Worm (Caenorhabditis elegans): Measurements from ENCODE around the gene K02D10.1.

K02D10.1 gene

ce11 chrIII:8744765-8745164 is 24.6 kb upstream of the K02D10.1 start:
- TF ChIP-seq lin-40 (tag; optimal IDR thresholded peaks at IDR 0.05) (no peak), ama-1 (optimal IDR thresholded peaks at IDR 0.05) (no peak), ama-1 (GFP tag; optimal IDR thresholded peaks at IDR 0.05) (no peak), Y95B8A.8 (GFP tag; IDR thresholded peaks at IDR 0.05) (no peak), atf-7 (tag; optimal IDR thresholded peaks at IDR 0.05) (no peak), repo-1 (tag; optimal IDR thresholded peaks at IDR 0.05) (no peak), sea-2 (GFP tag; IDR thresholded peaks at IDR 0.05) (no peak), Y67H2A.10 (GFP tag; conservative IDR thresholded peaks at IDR 0.05) (no peak), aptf-3 (GFP tag; IDR thresholded peaks at IDR 0.05) (no peak), B0019.2 (GFP tag; conservative IDR thresholded peaks at IDR 0.05) (no peak), B0035.1 (tag; optimal IDR thresholded peaks at IDR 0.05) (no peak), snpc-4 (GFP tag; optimal IDR thresholded peaks at IDR 0.05) (no peak), snpc-4 (tag; optimal IDR thresholded peaks at IDR 0.05) (no peak)

- TF ChIP-seq pha-4 (tag; optimal IDR thresholded peaks at IDR 0.05) (no peak), unc-62 (GFP tag; optimal IDR thresholded peaks at IDR 0.05) (no peak), mel-28 (tag; optimal IDR thresholded peaks at IDR 0.05; ENCODE audit: borderline replicate concordance) (no peak), attf-6 (GFP tag; IDR thresholded peaks at IDR 0.05) (no peak), lin-26 (GFP tag; IDR thresholded peaks at IDR 0.05) (no peak), rec-8 (tag; optimal IDR thresholded peaks at IDR 0.05) (no peak), athp-1 (tag; optimal IDR thresholded peaks at IDR 0.05) (no peak), B0261.1 (tag; optimal IDR thresholded peaks at IDR 0.05) (no peak), F39B2.1 (GFP tag; IDR thresholded peaks at IDR 0.05) (no peak), repo-1 (tag; optimal IDR thresholded peaks at IDR 0.05) (no peak)
Observed at ce11 chrIII:8745214-8745613, 24.1 kb upstream of the K02D10.1 start.

ce11 chrIII:8748620-8749019 is 20.7 kb upstream of the K02D10.1 start:
- peak; percentile 70 for TF ChIP-seq nhr-80 (tag; optimal IDR thresholded peaks at IDR 0.05)
- no peak for TF ChIP-seq mxl-1 (tag; optimal IDR thresholded peaks at IDR 0.05)
- no peak for TF ChIP-seq madf-10 (tag; optimal IDR thresholded peaks at IDR 0.05)
- TF ChIP-seq let-607 (tag; optimal IDR thresholded peaks at IDR 0.05) = peak in 1 of 2 experiments; percentile 17
- TF ChIP-seq somi-1 (GFP tag; optimal IDR thresholded peaks at IDR 0.05) = no peak

- no peak for TF ChIP-seq cebp-1 (GFP tag; IDR thresholded peaks at IDR 0.05)
- peak; percentile 73 for TF ChIP-seq cebp-1 (tag; optimal IDR thresholded peaks at IDR 0.05)
- TF ChIP-seq snpc-4 (GFP tag; optimal IDR thresholded peaks at IDR 0.05) = no peak
- peak in 1 of 4 experiments; percentile 30 for TF ChIP-seq snpc-4 (tag; optimal IDR thresholded peaks at IDR 0.05)
- TF ChIP-seq ZK185.1 (tag; optimal IDR thresholded peaks at IDR 0.05; ENCODE audit: poor library complexity, severe bottlenecking) = peak; percentile 33
- no peak for TF ChIP-seq F22D6.2 (tag; optimal IDR thresholded peaks at IDR 0.05)
- peak; percentile 54 for TF ChIP-seq chd-7 (tag; optimal IDR thresholded peaks at IDR 0.05)
- peak; percentile 24 to 30 for TF ChIP-seq let-607 (tag; optimal IDR thresholded peaks at IDR 0.05)
- no peak for TF ChIP-seq ztf-6 (GFP tag; IDR thresholded peaks at IDR 0.05)
- no peak for TF ChIP-seq lsl-1 (GFP tag; optimal IDR thresholded peaks at IDR 0.05)
- TF ChIP-seq tbp1 (GFP tag; optimal IDR thresholded peaks at IDR 0.05) = peak; percentile 36
- peak; percentile 25 for TF ChIP-seq madf-10 (tag; optimal IDR thresholded peaks at IDR 0.05)
- TF ChIP-seq ztf-22 (GFP tag; optimal IDR thresholded peaks at IDR 0.05) = peak; percentile 27
- TF ChIP-seq nhr-90 (tag; optimal IDR thresholded peaks at IDR 0.05) = peak; percentile 7
- TF ChIP-seq let-526 (GFP tag; IDR thresholded peaks at IDR 0.05) = 0 out of 2 replicates have a peak, but pooled peaks have one; percentile 50
- TF ChIP-seq attf-5 (GFP tag; optimal IDR thresholded peaks at IDR 0.05) = peak; percentile 68
- peak; percentile 64 for TF ChIP-seq lin-40 (tag; optimal IDR thresholded peaks at IDR 0.05)
- peak; percentile 85 for TF ChIP-seq hmg-1.2 (GFP tag; IDR thresholded peaks at IDR 0.05)
- TF ChIP-seq pha-4 (tag; optimal IDR thresholded peaks at IDR 0.05) = peak; percentile 29
- peak; percentile 18 for TF ChIP-seq ets-4 (GFP tag; optimal IDR thresholded peaks at IDR 0.05)
- 0 out of 2 replicates have a peak, but pooled peaks have one; percentile 6 for TF ChIP-seq lir-1 (GFP tag; conservative IDR thresholded peaks at IDR 0.05)
- no peak for TF ChIP-seq ceh-58 (GFP tag; IDR thresholded peaks at IDR 0.05)
- peak; percentile 68 for TF ChIP-seq atf-7 (tag; optimal IDR thresholded peaks at IDR 0.05)
- TF ChIP-seq ztf-26 (tag; optimal IDR thresholded peaks at IDR 0.05) = peak; percentile 26
- TF ChIP-seq nfyb-1 (GFP tag; IDR thresholded peaks at IDR 0.05) = 0 out of 2 replicates have a peak, but pooled peaks have one; percentile 33
- TF ChIP-seq nhr-80 (tag; optimal IDR thresholded peaks at IDR 0.05) = peak; percentile 93
Observed at ce11 chrIII:8749487-8749886, 19.8 kb upstream of the K02D10.1 start, which contains the start of gene sma-2. Gene sma-2 (plus strand): TSS chrIII:8749680.

All from whole organism, young adult.